Worm (Caenorhabditis elegans): ENCODE measurements around the gene sgt-1.

ce11 chrII:4881727-4882126, 21.9 kb downstream of the sgt-1 start, which contains the start of gene gst-7:
- no peak for TF ChIP-seq jun-1 (tag; optimal IDR thresholded peaks at IDR 0.05)
- no peak for TF ChIP-seq pag-3 (tag; optimal IDR thresholded peaks at IDR 0.05; ENCODE audit: borderline replicate concordance, insufficient read depth)
- no peak for TF ChIP-seq pqm-1 (tag; optimal IDR thresholded peaks at IDR 0.05)
- TF ChIP-seq hlh-4 (tag; optimal IDR thresholded peaks at IDR 0.05), result no peak
- TF ChIP-seq nhr-90 (tag; optimal IDR thresholded peaks at IDR 0.05; ENCODE audit: poor library complexity), result peak; percentile 19
- no peak for TF ChIP-seq mep-1 (tag; optimal IDR thresholded peaks at IDR 0.05)
- TF ChIP-seq lin-15B (tag; optimal IDR thresholded peaks at IDR 0.05), result no peak
- no peak for TF ChIP-seq blmp-1 (tag; optimal IDR thresholded peaks at IDR 0.05)
- no peak for TF ChIP-seq nhr-237 (tag; optimal IDR thresholded peaks at IDR 0.05)
- TF ChIP-seq sptf-1 (tag; optimal IDR thresholded peaks at IDR 0.05), result no peak
- TF ChIP-seq elt-3 (tag; optimal IDR thresholded peaks at IDR 0.05), result peak in 2 of 6 experiments; percentile 9 to 17
- TF ChIP-seq zag-1 (tag; optimal IDR thresholded peaks at IDR 0.05), result no peak
- no peak for TF ChIP-seq snpc-4 (tag; optimal IDR thresholded peaks at IDR 0.05)
- peak; percentile 98 for TF ChIP-seq skn-1 (tag; optimal IDR thresholded peaks at IDR 0.05)

Data from whole organism, L1 larva.